Fruit fly (Drosophila melanogaster): Measurements from ENCODE around the gene HIP.

HIP gene

dm6 chrX:3772811-3773740 lies 25.9 kb upstream of the HIP start (continued):
- TF ChIP-seq CG11398 (GFP tag; optimal IDR thresholded peaks at IDR 0.05) (no peak), sisA (GFP tag; IDR thresholded peaks at IDR 0.05) (no peak), row (GFP tag; IDR thresholded peaks at IDR 0.05) (peak; percentile 89), CG8388 (GFP tag; optimal IDR thresholded peaks at IDR 0.05) (peak; percentile 70), CG2875 (GFP tag; optimal IDR thresholded peaks at IDR 0.05) (peak; percentile 54), CG10543 (GFP tag; optimal IDR thresholded peaks at IDR 0.05) (peak; percentile 88), jigr1 (GFP tag; IDR thresholded peaks at IDR 0.05) (no peak), NFAT (GFP tag; IDR thresholded peaks at IDR 0.05) (peak; percentile 57), eve (GFP tag; optimal IDR thresholded peaks at IDR 0.05) (peak in 1 of 2 experiments; percentile 83), dmrt11E (tag; optimal IDR thresholded peaks at IDR 0.05) (peak; percentile 61), fd3F (GFP tag; optimal IDR thresholded peaks at IDR 0.05) (peak; percentile 75), CG32772 (GFP tag; IDR thresholded peaks at IDR 0.05) (peak; percentile 33; the same call in 1 of the 2 replicates), CG2202 (tag; optimal IDR thresholded peaks at IDR 0.05) (peak; percentile 38), eyg (GFP tag; optimal IDR thresholded peaks at IDR 0.05) (peak; percentile 47), CG17359 (tag; optimal IDR thresholded peaks at IDR 0.05) (peak; percentile 67), CG10654 (GFP tag; optimal IDR thresholded peaks at IDR 0.05) (peak; percentile 39), CG7745 (tag; optimal IDR thresholded peaks at IDR 0.05) (peak; percentile 53), Nf-YA (GFP tag; IDR thresholded peaks at IDR 0.05) (0 out of 2 replicates have a peak, but pooled peaks have one; percentile 18), CG12219 (GFP tag; optimal IDR thresholded peaks at IDR 0.05) (peak; percentile 52), insv (GFP tag; optimal IDR thresholded peaks at IDR 0.05) (peak in 1 of 2 experiments; percentile 23), sens (GFP tag) (peak; percentile 94), tna (GFP tag; IDR thresholded peaks at IDR 0.05; ENCODE audit: partially characterized antibody) (no peak), Deaf1 (tag; optimal IDR thresholded peaks at IDR 0.05) (peak; percentile 60), Myb (GFP tag; optimal IDR thresholded peaks at IDR 0.05) (peak; percentile 23), Trl (optimal IDR thresholded peaks at IDR 0.05) (peak; percentile 65 to 84), Trl (GFP tag; optimal IDR thresholded peaks at IDR 0.05) (peak; percentile 53), CG18599 (GFP tag; optimal IDR thresholded peaks at IDR 0.05) (peak; percentile 90), HmgZ (tag; optimal IDR thresholded peaks at IDR 0.05) (peak; percentile 57), Side (GFP tag; optimal IDR thresholded peaks at IDR 0.05) (peak; percentile 55), Dip3 (GFP tag; optimal IDR thresholded peaks at IDR 0.05) (peak; percentile 64), prd (optimal IDR thresholded peaks at IDR 0.05) (no peak), prd (GFP tag; IDR thresholded peaks at IDR 0.05) (peak; percentile 70), en (GFP tag; optimal IDR thresholded peaks at IDR 0.05) (no peak), CG7556 (GFP tag; optimal IDR thresholded peaks at IDR 0.05) (peak; percentile 81), CG18764 (GFP tag; optimal IDR thresholded peaks at IDR 0.05) (peak; percentile 30), tll (GFP tag; optimal IDR thresholded peaks at IDR 0.05) (no peak), CG31224 (GFP tag; IDR thresholded peaks at IDR 0.05) (0 out of 2 replicates have a peak, but pooled peaks have one; percentile 42), phol (tag; optimal IDR thresholded peaks at IDR 0.05) (peak; percentile 70), al (GFP tag; IDR thresholded peaks at IDR 0.05) (peak; percentile 72), ara (GFP tag; IDR thresholded peaks at IDR 0.05) (0 out of 2 replicates have a peak, but pooled peaks have one; percentile 47), salm (tag; optimal IDR thresholded peaks at IDR 0.05) (peak; percentile 51), CG4424 (GFP tag; optimal IDR thresholded peaks at IDR 0.05) (peak; percentile 62), D19B (GFP tag; optimal IDR thresholded peaks at IDR 0.05) (peak; percentile 63), CG5180 (GFP tag; optimal IDR thresholded peaks at IDR 0.05) (peak; percentile 64), odd (GFP tag; optimal IDR thresholded peaks at IDR 0.05) (peak; percentile 55), CG12071 (GFP tag; optimal IDR thresholded peaks at IDR 0.05) (peak; percentile 43), ash1 (GFP tag; optimal IDR thresholded peaks at IDR 0.05) (no peak), CG3281 (GFP tag; optimal IDR thresholded peaks at IDR 0.05) (peak; percentile 88), CG8478 (optimal IDR thresholded peaks at IDR 0.05) (no peak)
